Fruit fly (Drosophila melanogaster): ENCODE measurements around the gene Sf3a1.

Gene Sf3a1

DNA sequence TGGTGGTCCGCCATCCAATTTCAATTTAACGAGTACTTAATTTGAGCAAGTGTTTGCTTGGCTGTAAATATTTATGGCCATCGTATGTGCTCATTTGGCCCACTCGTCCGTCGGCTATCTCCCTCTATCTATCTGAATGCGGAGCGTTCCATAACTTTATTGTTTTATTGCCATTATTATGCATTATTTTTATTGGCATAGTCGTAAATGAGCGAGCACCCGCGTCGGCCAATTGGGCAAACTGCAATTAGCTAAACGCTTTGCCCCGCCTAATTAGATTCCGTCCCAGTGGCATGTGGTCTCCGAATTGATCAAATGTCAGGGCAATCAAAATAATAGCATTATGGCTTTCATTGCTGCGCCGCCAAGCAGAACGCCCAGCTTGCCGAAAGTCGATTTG, 39.9 kb downstream of the Sf3a1 start:
- TF ChIP-seq pdm3 (GFP tag; optimal IDR thresholded peaks at IDR 0.05) = no peak
- TF ChIP-seq CG6808 (GFP tag; optimal IDR thresholded peaks at IDR 0.05) = no peak
- TF ChIP-seq CG6854 (GFP tag; optimal IDR thresholded peaks at IDR 0.05) = no peak
- no peak for TF ChIP-seq svp (GFP tag)
- TF ChIP-seq lz (GFP tag; optimal IDR thresholded peaks at IDR 0.05) = no peak
- no peak for TF ChIP-seq ss (GFP tag; optimal IDR thresholded peaks at IDR 0.05)
- TF ChIP-seq acj6 (GFP tag; optimal IDR thresholded peaks at IDR 0.05) = no peak
- TF ChIP-seq spab (GFP tag; optimal IDR thresholded peaks at IDR 0.05) = no peak
- no peak for TF ChIP-seq Eip93F (GFP tag; optimal IDR thresholded peaks at IDR 0.05)
- no peak for TF ChIP-seq CG15336 (GFP tag; IDR thresholded peaks at IDR 0.05)
- TF ChIP-seq CG32006 (GFP tag; optimal IDR thresholded peaks at IDR 0.05) = no peak
- no peak for TF ChIP-seq CG6792 (GFP tag; optimal IDR thresholded peaks at IDR 0.05)
- no peak for TF ChIP-seq dac (GFP tag; optimal IDR thresholded peaks at IDR 0.05)
- no peak for TF ChIP-seq Hr38 (GFP tag; optimal IDR thresholded peaks at IDR 0.05)
- TF ChIP-seq topi (GFP tag; optimal IDR thresholded peaks at IDR 0.05) = no peak
- TF ChIP-seq CG3919 (GFP tag; optimal IDR thresholded peaks at IDR 0.05) = no peak
- no peak for TF ChIP-seq cyc (GFP tag; optimal IDR thresholded peaks at IDR 0.05)
- TF ChIP-seq CG8319 (GFP tag; optimal IDR thresholded peaks at IDR 0.05) = no peak
- no peak for TF ChIP-seq salr (GFP tag; optimal IDR thresholded peaks at IDR 0.05)
- no peak for TF ChIP-seq CG34406 (GFP tag; optimal IDR thresholded peaks at IDR 0.05)

DNA sequence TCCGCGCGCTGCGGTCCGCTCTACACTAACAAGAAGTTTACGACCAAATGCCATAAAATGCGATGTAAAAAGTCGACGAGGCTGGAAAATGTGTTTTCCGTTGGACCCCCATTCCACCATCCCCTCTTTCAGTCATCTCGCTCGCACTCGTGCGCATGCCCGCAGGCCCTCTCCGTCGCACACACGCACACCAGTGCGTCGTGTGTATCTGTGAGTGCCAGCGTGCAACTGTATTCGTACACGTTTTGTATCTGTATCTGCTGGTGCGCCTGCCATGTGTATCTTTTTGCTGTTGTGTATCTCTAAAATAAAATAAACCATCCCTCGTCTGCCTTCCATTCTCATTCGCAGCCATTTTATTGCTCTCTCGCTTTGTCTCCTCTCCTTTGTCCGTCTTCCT, 41.9 kb downstream of the Sf3a1 start:
- TF ChIP-seq CG6276 (GFP tag; optimal IDR thresholded peaks at IDR 0.05) = peak; percentile 55
- no peak for TF ChIP-seq cyc (GFP tag; optimal IDR thresholded peaks at IDR 0.05)
- TF ChIP-seq CG6163 (GFP tag; IDR thresholded peaks at IDR 0.05) = peak; percentile 39; the same call in 1 of the 3 replicates

DNA sequence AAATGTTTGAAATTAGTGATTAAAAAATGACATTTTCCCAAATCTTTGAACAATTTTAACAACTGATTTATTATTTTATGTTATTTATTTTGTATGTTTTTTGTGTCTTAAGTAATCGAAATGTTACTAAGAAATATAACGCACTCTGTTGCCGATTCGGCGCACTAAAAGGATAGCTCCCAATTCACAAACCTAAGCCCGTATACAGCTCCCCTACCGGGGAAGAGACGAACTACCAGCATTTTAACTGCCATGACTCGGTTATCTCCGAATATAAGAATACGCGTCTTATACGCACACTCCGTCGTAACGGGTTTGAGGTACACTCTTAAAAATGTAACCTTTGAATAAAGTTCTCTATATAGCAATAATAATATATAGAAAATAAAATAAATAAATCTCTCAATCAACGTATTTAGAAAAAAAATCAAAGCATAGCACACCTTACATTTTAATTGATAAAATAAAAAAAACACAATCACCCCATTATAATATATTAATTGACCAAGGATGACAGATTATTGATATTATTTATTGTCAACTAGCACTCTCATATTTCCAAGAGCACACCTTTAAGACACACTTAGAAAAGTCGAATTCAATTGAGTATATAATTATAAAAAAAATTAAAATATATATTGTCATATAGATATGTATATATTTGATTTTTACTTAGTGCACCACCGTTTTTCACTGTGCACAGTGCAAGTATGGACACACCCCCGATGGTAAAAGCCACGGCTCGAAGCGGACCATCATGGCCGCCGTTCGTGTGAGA, 44.2 kb downstream of the Sf3a1 start:
- peak; percentile 55 for TF ChIP-seq Sox15 (GFP tag; optimal IDR thresholded peaks at IDR 0.05)
- peak; percentile 8 for TF ChIP-seq Hr39 (GFP tag; optimal IDR thresholded peaks at IDR 0.05)
- TF ChIP-seq CG16779 (tag; optimal IDR thresholded peaks at IDR 0.05) = peak; percentile 51
- no peak for TF ChIP-seq CG6854 (GFP tag; optimal IDR thresholded peaks at IDR 0.05)
- peak; percentile 43 for TF ChIP-seq lz (GFP tag; optimal IDR thresholded peaks at IDR 0.05)
- no peak; the same call in 1 of the 2 replicates for TF ChIP-seq CG15336 (GFP tag; IDR thresholded peaks at IDR 0.05)
- peak; percentile 50 for TF ChIP-seq CG7368 (GFP tag; optimal IDR thresholded peaks at IDR 0.05)
- TF ChIP-seq CG6808 (GFP tag; optimal IDR thresholded peaks at IDR 0.05) = peak; percentile 51
- peak; percentile 44 for TF ChIP-seq fd59A (GFP tag; optimal IDR thresholded peaks at IDR 0.05)
- TF ChIP-seq Eip75B (GFP tag; optimal IDR thresholded peaks at IDR 0.05) = no peak
- peak; percentile 83 for TF ChIP-seq CG8632 (GFP tag; optimal IDR thresholded peaks at IDR 0.05)
- TF ChIP-seq achi (GFP tag; optimal IDR thresholded peaks at IDR 0.05) = peak; percentile 85
- peak; percentile 58 for TF ChIP-seq Hr4 (GFP tag; optimal IDR thresholded peaks at IDR 0.05)
- peak in 1 of 2 experiments; percentile 87 for TF ChIP-seq salr (GFP tag; optimal IDR thresholded peaks at IDR 0.05)
- TF ChIP-seq CG11294 (GFP tag; IDR thresholded peaks at IDR 0.05) = no peak; the same call in 1 of the 2 replicates
- peak; percentile 77 for TF ChIP-seq esn (GFP tag; optimal IDR thresholded peaks at IDR 0.05)
- TF ChIP-seq cyc (GFP tag; optimal IDR thresholded peaks at IDR 0.05) = no peak
- no peak for TF ChIP-seq Ets21C (GFP tag; optimal IDR thresholded peaks at IDR 0.05)
- TF ChIP-seq CG8319 (GFP tag; optimal IDR thresholded peaks at IDR 0.05) = peak; percentile 63
- TF ChIP-seq CG8119 (GFP tag; IDR thresholded peaks at IDR 0.05) = peak; percentile 67
- peak; percentile 13 for TF ChIP-seq CG11902 (GFP tag; optimal IDR thresholded peaks at IDR 0.05)
- TF ChIP-seq CG6276 (GFP tag; optimal IDR thresholded peaks at IDR 0.05) = peak; percentile 73
- TF ChIP-seq net (GFP tag; optimal IDR thresholded peaks at IDR 0.05) = peak; percentile 51
- TF ChIP-seq fd85E (GFP tag; optimal IDR thresholded peaks at IDR 0.05) = no peak
- peak; percentile 88 for TF ChIP-seq CG34406 (GFP tag; optimal IDR thresholded peaks at IDR 0.05)
- peak; percentile 68; the same call in 1 of the 3 replicates for TF ChIP-seq eg (GFP tag; IDR thresholded peaks at IDR 0.05)
- TF ChIP-seq CG31627 (GFP tag; optimal IDR thresholded peaks at IDR 0.05) = peak; percentile 13
- TF ChIP-seq Sox14 (GFP tag; optimal IDR thresholded peaks at IDR 0.05) = no peak
- TF ChIP-seq CG32006 (GFP tag; optimal IDR thresholded peaks at IDR 0.05) = peak; percentile 93
- peak; percentile 42 for TF ChIP-seq CG9139 (GFP tag; optimal IDR thresholded peaks at IDR 0.05)
- TF ChIP-seq Eip93F (GFP tag; optimal IDR thresholded peaks at IDR 0.05) = no peak
- peak; percentile 66 for TF ChIP-seq dsx (GFP tag; optimal IDR thresholded peaks at IDR 0.05; ENCODE audit: poor library complexity, severe bottlenecking)
- TF ChIP-seq CG1621 (tag; optimal IDR thresholded peaks at IDR 0.05) = peak; percentile 15
- TF ChIP-seq CG4318 (GFP tag; optimal IDR thresholded peaks at IDR 0.05) = peak; percentile 85
- peak; percentile 50 for TF ChIP-seq Met (GFP tag; optimal IDR thresholded peaks at IDR 0.05)
